Worm (Caenorhabditis elegans): ENCODE measurements around the gene F02E11.4.

ce11 chrII:3299457-3299856, 21.9 kb upstream of the F02E11.4 start, which contains the start of gene btb-22:
- TF ChIP-seq Y67H2A.10 (GFP tag; conservative IDR thresholded peaks at IDR 0.05) (no peak), ceh-58 (GFP tag; IDR thresholded peaks at IDR 0.05) (no peak), F55B11.4 (tag; optimal IDR thresholded peaks at IDR 0.05; ENCODE audit: borderline replicate concordance, insufficient read depth) (no peak), madf-3 (GFP tag; IDR thresholded peaks at IDR 0.05) (no peak), ama-1 (optimal IDR thresholded peaks at IDR 0.05) (no peak), ama-1 (GFP tag; optimal IDR thresholded peaks at IDR 0.05) (no peak)

All from whole organism, young adult.